Worm (Caenorhabditis elegans) whole organism, L4 larva: Measurements from ENCODE around the gene tbc-20.

Experiments
- F26F4.8 ChIP-seq: fragments of 200-800 bp; sonication (Bioruptor generic); conservative IDR thresholded peaks from 2 replicates; pipeline ENCODE4 v1.3.6; 2022; ENCODE audit warnings: missing genetic modification characterization, missing compliant biosample characterization
- F49E8.2 ChIP-seq: sonication (generic microtip); optimal IDR thresholded peaks from 2 replicates; lab custom pipeline; 2016; ENCODE audit warnings: missing compliant biosample characterization, mild to moderate bottlenecking, missing genetic modification characterization, borderline replicate concordance
- T26A8.4 ChIP-seq: fragments of 200-800 bp; sonication (Bioruptor generic); IDR thresholded peaks from 2 replicates; pipeline ENCODE4 v1.3.6; 2022; ENCODE audit warnings: missing genetic modification characterization, missing compliant biosample characterization
- Y105C5A.15 ChIP-seq: fragments of 200-800 bp; sonication (Bioruptor generic); IDR thresholded peaks from 2 replicates; pipeline ENCODE4 v1.3.6; 2022; ENCODE audit warnings: missing genetic modification characterization, missing compliant biosample characterization
- Y75B8A.6 ChIP-seq: fragments of 200-800 bp; sonication (Bioruptor generic); IDR thresholded peaks from 2 replicates; pipeline ENCODE4 v1.3.6; 2022; ENCODE audit warnings: missing genetic modification reagents, missing genetic modification characterization, missing compliant biosample characterization
- ZK546.5 ChIP-seq, 2 experiments: sonication (generic microtip); optimal IDR thresholded peaks; 2 replicates each; lab custom pipeline; 2017; ENCODE audit warnings: missing biosample characterization in 2 of 2, missing genetic modification characterization in 2 of 2
- ceh-44 ChIP-seq: fragments of 200-800 bp; sonication (Bioruptor generic); IDR thresholded peaks from 2 replicates; pipeline ENCODE4 v1.3.6; 2022; ENCODE audit warnings: missing genetic modification reagents, missing genetic modification characterization, missing compliant biosample characterization
- ceh-82 ChIP-seq: sonication (generic microtip); optimal IDR thresholded peaks from 2 replicates; lab custom pipeline; 2017; ENCODE audit warnings: missing biosample characterization, missing genetic modification characterization
- cey-2 ChIP-seq: sonication (generic microtip); optimal IDR thresholded peaks from 3 replicates; lab custom pipeline; 2017; ENCODE audit warnings: missing genetic modification characterization, mild to moderate bottlenecking, missing compliant biosample characterization, antibody characterized with exemption, borderline replicate concordance; ENCODE audit not compliant: insufficient read depth
- daf-16 ChIP-seq, 3 experiments: sonication (generic microtip); optimal IDR thresholded peaks; 2 replicates each; lab custom pipeline; 2016 to 2017; ENCODE audit warnings: missing genetic modification characterization in 3 of 3, missing genetic modification reagents in 3 of 3, mild to moderate bottlenecking in 2 of 3, missing compliant biosample characterization in 2 of 3, missing biosample characterization in 1 of 3, moderate library complexity in 1 of 3
- daf-19 ChIP-seq: fragments of 200-800 bp; sonication (Bioruptor generic); conservative IDR thresholded peaks from 2 replicates; pipeline ENCODE4 v1.3.6; 2022; ENCODE audit warnings: missing genetic modification characterization, missing compliant biosample characterization
- dmd-6 ChIP-seq: fragments of 200-800 bp; sonication (Bioruptor generic); IDR thresholded peaks from 2 replicates; pipeline ENCODE4 v1.3.6; 2022; ENCODE audit warnings: missing genetic modification reagents, missing genetic modification characterization, missing compliant biosample characterization
- dve-1 ChIP-seq: sonication (generic microtip); optimal IDR thresholded peaks from 2 replicates; lab custom pipeline; 2017; ENCODE audit warnings: antibody characterized with exemption, mild to moderate bottlenecking, missing genetic modification characterization, missing compliant biosample characterization; ENCODE audit not compliant: insufficient read depth
- gei-8 ChIP-seq: fragments of 200-800 bp; sonication (Bioruptor generic); optimal IDR thresholded peaks from 2 replicates; lab custom pipeline; 2018; ENCODE audit warnings: mild to moderate bottlenecking, missing genetic modification characterization, missing compliant biosample characterization
- hif-1 ChIP-seq, 2 experiments: sonication (generic microtip); optimal IDR thresholded peaks; 2 replicates each; lab custom pipeline; 2016 to 2017; ENCODE audit warnings: missing compliant biosample characterization in 2 of 2, missing genetic modification characterization in 2 of 2, missing genetic modification reagents in 2 of 2, missing genotype in 2 of 2, mild to moderate bottlenecking in 1 of 2
- hlh-11 ChIP-seq: fragments of 200-800 bp; sonication (Bioruptor generic); optimal IDR thresholded peaks from 2 replicates; lab custom pipeline; 2018; ENCODE audit warnings: mild to moderate bottlenecking, missing genetic modification characterization, missing compliant biosample characterization
- hlh-30 ChIP-seq: sonication (generic microtip); optimal IDR thresholded peaks from 2 replicates; lab custom pipeline; 2017; ENCODE audit warnings: antibody characterized with exemption, mild to moderate bottlenecking, missing genetic modification characterization, missing compliant biosample characterization; ENCODE audit not compliant: insufficient read depth
- jun-1 ChIP-seq: fragments of 150-350 bp; optimal IDR thresholded peaks from 2 replicates; lab custom pipeline; 2014; ENCODE audit warnings: missing biosample characterization, missing genetic modification reagents, missing genetic modification characterization
- lim-7 ChIP-seq: fragments of 200-800 bp; sonication (Bioruptor generic); IDR thresholded peaks from 2 replicates; pipeline ENCODE4 v1.3.6; 2022; ENCODE audit warnings: missing genetic modification characterization, missing compliant biosample characterization
- lin-13 ChIP-seq: fragments of 150-350 bp; optimal IDR thresholded peaks from 2 replicates; lab custom pipeline; 2014; ENCODE audit warnings: missing biosample characterization, missing genetic modification reagents, missing genetic modification characterization
- lin-39 ChIP-seq: fragments of 150-350 bp; optimal IDR thresholded peaks from 2 replicates; lab custom pipeline; 2014; ENCODE audit warnings: missing biosample characterization, missing genetic modification reagents, missing genetic modification characterization
- lir-3 ChIP-seq: sonication (generic microtip); optimal IDR thresholded peaks from 2 replicates; lab custom pipeline; 2016; ENCODE audit warnings: mild to moderate bottlenecking, missing genetic modification characterization, missing compliant biosample characterization
- lsy-2 ChIP-seq, 2 experiments: fragments of 150-350 bp in 1 of 2; sonication (generic microtip) in 1 of 2; optimal IDR thresholded peaks; 2 replicates each; lab custom pipeline; 2014 to 2017; ENCODE audit warnings: missing biosample characterization in 2 of 2, missing genetic modification characterization in 2 of 2
- madf-9 ChIP-seq: fragments of 200-800 bp; sonication (Bioruptor generic); conservative IDR thresholded peaks from 2 replicates; pipeline ENCODE4 v1.3.6; 2022; ENCODE audit warnings: missing genetic modification reagents, missing genetic modification characterization, missing compliant biosample characterization
- mdl-1 ChIP-seq, 2 experiments: fragments of 150-350 bp in 1 of 2; sonication (generic microtip) in 1 of 2; optimal IDR thresholded peaks; 2 replicates each; lab custom pipeline; 2014 to 2017; ENCODE audit warnings: missing biosample characterization in 2 of 2, missing genetic modification characterization in 2 of 2
- mdt-29 ChIP-seq: fragments of 200-800 bp; sonication (Bioruptor generic); IDR thresholded peaks from 2 replicates; pipeline ENCODE4 v1.3.6; 2022; ENCODE audit warnings: missing genetic modification reagents, missing genetic modification characterization, missing compliant biosample characterization
- mxl-3 ChIP-seq: fragments of 200-800 bp; sonication (Bioruptor generic); optimal IDR thresholded peaks from 2 replicates; lab custom pipeline; 2018; ENCODE audit warnings: mild to moderate bottlenecking, missing genetic modification characterization, missing compliant biosample characterization
- nhr-10 ChIP-seq: fragments of 150-350 bp; optimal IDR thresholded peaks from 2 replicates; lab custom pipeline; 2014; ENCODE audit warnings: missing biosample characterization, missing genetic modification characterization
- nhr-28 ChIP-seq: fragments of 150-350 bp; optimal IDR thresholded peaks from 2 replicates; lab custom pipeline; 2014; ENCODE audit warnings: missing biosample characterization, missing genetic modification characterization
- nhr-41 ChIP-seq: fragments of 200-800 bp; sonication (Bioruptor generic); IDR thresholded peaks from 2 replicates; pipeline ENCODE4 v1.3.6; 2022; ENCODE audit warnings: missing genetic modification reagents, missing genetic modification characterization, missing compliant biosample characterization
- nhr-42 ChIP-seq: fragments of 200-800 bp; sonication (Bioruptor generic); IDR thresholded peaks from 2 replicates; pipeline ENCODE4 v1.3.6; 2022; ENCODE audit warnings: missing genetic modification characterization, missing compliant biosample characterization
- nhr-48 ChIP-seq: sonication (generic microtip); optimal IDR thresholded peaks from 2 replicates; lab custom pipeline; 2016; ENCODE audit warnings: mild to moderate bottlenecking, missing genetic modification characterization, missing compliant biosample characterization
- nhr-6 ChIP-seq: fragments of 150-350 bp; optimal IDR thresholded peaks from 2 replicates; lab custom pipeline; 2014; ENCODE audit warnings: missing biosample characterization, missing genetic modification characterization
- php-3 ChIP-seq: fragments of 200-800 bp; sonication (Bioruptor generic); IDR thresholded peaks from 2 replicates; pipeline ENCODE4 v1.3.6; 2022; ENCODE audit warnings: missing genetic modification reagents, missing genetic modification characterization, missing compliant biosample characterization
- pqm-1 ChIP-seq: sonication (generic microtip); optimal IDR thresholded peaks from 2 replicates; lab custom pipeline; 2017; ENCODE audit warnings: missing biosample characterization, missing genetic modification characterization
- tag-97 ChIP-seq: fragments of 200-800 bp; sonication (Bioruptor generic); IDR thresholded peaks from 2 replicates; pipeline ENCODE4 v1.3.6; 2022; ENCODE audit warnings: missing genetic modification characterization, missing compliant biosample characterization
- unc-62 ChIP-seq, 3 experiments: fragments of 150-350 bp in 1 of 3; sonication (generic microtip); optimal IDR thresholded peaks in 2 of 3; peaks in 1 of 3; 1 replicate in 1 of 3; 2 replicates in 2 of 3; lab custom pipeline; 2014 to 2017; ENCODE audit warnings: missing biosample characterization in 3 of 3, missing genetic modification characterization in 3 of 3, missing genetic modification reagents in 3 of 3, missing genotype in 1 of 3
- zfp-2 ChIP-seq: sonication (generic microtip); optimal IDR thresholded peaks from 2 replicates; lab custom pipeline; 2016; ENCODE audit warnings: mild to moderate bottlenecking, missing genetic modification characterization, missing compliant biosample characterization
- zip-11 ChIP-seq: fragments of 200-800 bp; sonication (Bioruptor generic); IDR thresholded peaks from 2 replicates; pipeline ENCODE4 v1.3.6; 2022; ENCODE audit warnings: missing genetic modification characterization, missing compliant biosample characterization
- zip-2 ChIP-seq: fragments of 150-350 bp; optimal IDR thresholded peaks from 2 replicates; lab custom pipeline; 2014; ENCODE audit warnings: missing biosample characterization, missing genetic modification characterization

Gene tbc-20

ce11 chrII:14822419-14822818 lies 24.1 kb downstream of the tbc-20 start (continued):
- no peak for TF ChIP-seq Y105C5A.15
- TF ChIP-seq zip-11 (GFP tag; lab: Robert Waterston, UW), result no peak
- TF ChIP-seq php-3 (GFP tag; lab: Robert Waterston, UW), result 0 out of 2 replicates have a peak, but pooled peaks have one; percentile 21
- TF ChIP-seq ceh-44 (GFP tag; lab: Robert Waterston, UW), result no peak
- no peak for TF ChIP-seq mdt-29
- TF ChIP-seq F26F4.8 (GFP tag; lab: Robert Waterston, UW), result no peak
- TF ChIP-seq ZK546.5 (tag; optimal IDR thresholded peaks at IDR 0.05; lab: Kevin White, UChicago), result no peak
- peak; percentile 88 for TF ChIP-seq hlh-11
- no peak for TF ChIP-seq cey-2 (tag; lab: Kevin White, UChicago)

ce11 chrII:14825413-14825812 lies 27.1 kb downstream of the tbc-20 start:
- peak; percentile 6 for TF ChIP-seq nhr-10 (tag; lab: Kevin White, UChicago)
- peak in 1 of 2 experiments; percentile 36 for TF ChIP-seq mdl-1 (tag; optimal IDR thresholded peaks at IDR 0.05; lab: Kevin White, UChicago)
- TF ChIP-seq lim-7 (GFP tag; lab: Robert Waterston, UW), result no peak
- TF ChIP-seq lin-13 (GFP tag; lab: Kevin White, UChicago), result no peak
- TF ChIP-seq nhr-48 (tag; lab: Kevin White, UChicago), result peak; percentile 38
- no peak for TF ChIP-seq zfp-2 (tag; lab: Kevin White, UChicago)
- TF ChIP-seq hlh-11, result peak; percentile 45
- peak; percentile 55 for TF ChIP-seq mxl-3 (GFP tag; lab: Kevin White, UChicago)
- peak; percentile 51 for TF ChIP-seq dmd-6
- TF ChIP-seq nhr-28 (tag; lab: Kevin White, UChicago), result peak; percentile 68

ce11 chrII:14832055-14832454 lies 33.8 kb downstream of the tbc-20 start:
- no peak for TF ChIP-seq nhr-48 (tag; lab: Kevin White, UChicago)
- TF ChIP-seq hif-1 (tag; optimal IDR thresholded peaks at IDR 0.05; lab: Kevin White, UChicago), result no peak
- TF ChIP-seq ceh-82 (tag; lab: Kevin White, UChicago), result no peak
- no peak for TF ChIP-seq madf-9 (GFP tag; lab: Robert Waterston, UW)
- no peak for TF ChIP-seq jun-1 (tag; lab: Kevin White, UChicago)
- no peak for TF ChIP-seq nhr-41 (GFP tag; lab: Robert Waterston, UW)
- TF ChIP-seq lir-3 (tag; lab: Kevin White, UChicago), result no peak
- no peak for TF ChIP-seq lin-13 (GFP tag; lab: Kevin White, UChicago)
- TF ChIP-seq F49E8.2, result no peak
- TF ChIP-seq lim-7 (GFP tag; lab: Robert Waterston, UW), result no peak
- TF ChIP-seq tag-97 (GFP tag; lab: Robert Waterston, UW), result no peak
- TF ChIP-seq ceh-44 (GFP tag; lab: Robert Waterston, UW), result no peak

- TF ChIP-seq lsy-2 (tag; optimal IDR thresholded peaks at IDR 0.05; lab: Kevin White, UChicago) (peak in 1 of 2 experiments; percentile 26), dve-1 (tag; lab: Kevin White, UChicago) (peak; percentile 35), pqm-1 (tag; lab: Kevin White, UChicago) (no peak), nhr-48 (tag; lab: Kevin White, UChicago) (peak; percentile 70), gei-8 (GFP tag; lab: Kevin White, UChicago) (peak; percentile 19), mdl-1 (tag; optimal IDR thresholded peaks at IDR 0.05; lab: Kevin White, UChicago) (peak in 1 of 2 experiments; percentile 56), unc-62 (GFP tag; optimal IDR thresholded peaks at IDR 0.05 in 1 of 2; lab: Kevin White, UChicago) (peak in 1 of 2 experiments; percentile 11), unc-62 (tag; optimal IDR thresholded peaks at IDR 0.05; lab: Kevin White, UChicago) (no peak), nhr-28 (tag; lab: Kevin White, UChicago) (peak; percentile 87), daf-19 (no peak), dmd-6 (peak; percentile 82), hlh-30 (tag; lab: Kevin White, UChicago) (peak; percentile 56), T26A8.4 (GFP tag; lab: Robert Waterston, UW) (no peak), Y75B8A.6 (GFP tag; lab: Robert Waterston, UW) (no peak), hlh-11 (peak; percentile 8), lin-39 (tag; lab: Kevin White, UChicago) (no peak), cey-2 (tag; lab: Kevin White, UChicago) (peak; percentile 31), zip-2 (tag; lab: Kevin White, UChicago) (no peak), nhr-6 (no peak), mxl-3 (GFP tag; lab: Kevin White, UChicago) (peak; percentile 97), daf-16 (GFP tag; optimal IDR thresholded peaks at IDR 0.05; lab: Kevin White, UChicago) (no peak), daf-16 (tag; optimal IDR thresholded peaks at IDR 0.05; lab: Kevin White, UChicago) (peak; percentile 43), nhr-42 (GFP tag; lab: Robert Waterston, UW) (no peak)
Measured at ce11 chrII:14838596-14839215, 40.4 kb downstream of the tbc-20 start.
